Fruit fly (Drosophila melanogaster) whole organism, adult: Measurements from ENCODE around the gene CG31327.

Experiments
- CG1620 ChIP-seq: fragments of 200-800 bp; sonication (Bioruptor generic); optimal IDR thresholded peaks from 2 replicates; lab custom pipeline; 2016; ENCODE audit warnings: missing biosample characterization, missing genetic modification characterization
- CG7101 ChIP-seq: fragments of 200-800 bp; sonication (Bioruptor generic); optimal IDR thresholded peaks from 2 replicates; lab custom pipeline; 2018; ENCODE audit warnings: missing biosample characterization, mild to moderate bottlenecking, missing genetic modification characterization, moderate library complexity
- Clk ChIP-seq: fragments of 200-800 bp; sonication (Bioruptor generic); optimal IDR thresholded peaks from 2 replicates; lab custom pipeline; 2017; ENCODE audit warnings: missing biosample characterization, missing genetic modification characterization
- Crg-1 ChIP-seq: fragments of 200-800 bp; sonication (Bioruptor generic); optimal IDR thresholded peaks from 2 replicates; lab custom pipeline; 2016; ENCODE audit warnings: missing biosample characterization, missing genetic modification characterization
- Mnt ChIP-seq: fragments of 200-800 bp; sonication (Bioruptor generic); optimal IDR thresholded peaks from 2 replicates; lab custom pipeline; 2016; ENCODE audit warnings: missing biosample characterization, mild to moderate bottlenecking, missing genetic modification characterization

dm6 chr3R:14152550-14152949 lies 7.5 kb downstream of the CG31327 start, which contains the start of gene CG42500:
- no peak for TF ChIP-seq Crg-1 (GFP tag; lab: Kevin White, UChicago)
- TF ChIP-seq CG7101 (tag; lab: Kevin White, UChicago) = no peak
- TF ChIP-seq Clk (GFP tag; lab: Kevin White, UChicago) = no peak
- TF ChIP-seq Mnt (GFP tag; lab: Kevin White, UChicago) = no peak
- TF ChIP-seq CG1620 (GFP tag; lab: Kevin White, UChicago) = no peak
